Worm (Caenorhabditis elegans) whole organism, mixed stage, embryonic: ENCODE data around the gene mdt-27.

ENCODE experiments used
- blmp-1 ChIP-seq: fragments of 150-350 bp; optimal IDR thresholded peaks from 2 replicates; lab custom pipeline; 2014; ENCODE audit warnings: missing biosample characterization, missing genetic modification characterization
- elt-3 ChIP-seq: fragments of 150-350 bp; optimal IDR thresholded peaks from 2 replicates; lab custom pipeline; 2014; ENCODE audit warnings: missing biosample characterization, missing genetic modification characterization
- ham-2 ChIP-seq: fragments of 200-800 bp; sonication (Bioruptor generic); optimal IDR thresholded peaks from 2 replicates; lab custom pipeline; 2018; ENCODE audit warnings: mild to moderate bottlenecking, missing genetic modification characterization, missing compliant biosample characterization
- mep-1 ChIP-seq: fragments of 150-350 bp; optimal IDR thresholded peaks from 2 replicates; lab custom pipeline; 2017; ENCODE audit warnings: missing biosample characterization, missing genetic modification reagents, missing genetic modification characterization, inconsistent platforms
- nhr-237 ChIP-seq: fragments of 150-350 bp; optimal IDR thresholded peaks from 2 replicates; lab custom pipeline; 2014; ENCODE audit warnings: missing biosample characterization, missing genetic modification characterization
- nhr-76 ChIP-seq: sonication (generic microtip); optimal IDR thresholded peaks from 2 replicates; lab custom pipeline; 2017; ENCODE audit warnings: missing biosample characterization, missing genetic modification characterization
- pha-4 ChIP-seq: fragments of 150-350 bp; optimal IDR thresholded peaks from 2 replicates; lab custom pipeline; 2018; ENCODE audit warnings: missing biosample characterization, missing genetic modification reagents, missing genetic modification characterization
- sptf-1 ChIP-seq: sonication (generic microtip); optimal IDR thresholded peaks from 2 replicates; lab custom pipeline; 2017; ENCODE audit warnings: mild to moderate bottlenecking, missing genetic modification characterization, moderate library complexity, missing compliant biosample characterization
- unc-62 ChIP-seq: fragments of 150-350 bp; optimal IDR thresholded peaks from 2 replicates; lab custom pipeline; 2014; ENCODE audit warnings: missing biosample characterization, missing genetic modification reagents, missing genetic modification characterization

DNA sequence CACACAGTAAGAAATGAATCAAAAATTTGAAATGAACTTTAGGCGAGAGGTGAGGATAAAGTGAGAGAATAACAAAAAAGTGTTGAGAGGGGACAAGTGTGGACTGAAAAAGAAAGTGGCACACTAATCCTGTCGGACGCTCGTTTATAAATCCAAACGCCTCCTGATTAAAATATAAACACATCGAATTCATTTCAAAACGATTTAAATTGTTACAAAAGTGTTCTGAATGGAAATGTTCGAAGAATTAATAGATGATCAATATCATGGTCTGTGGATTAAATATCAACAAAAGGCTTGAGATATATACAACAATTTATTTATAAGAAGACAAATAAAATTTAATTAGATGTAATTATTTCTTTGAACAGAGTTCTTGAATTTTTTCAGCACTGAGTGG lies 45.4 kb downstream of the mdt-27 start, which contains the start of gene B0222.11:
- TF ChIP-seq ham-2 (GFP tag; lab: Kevin White, UChicago) = no peak
- no peak for TF ChIP-seq unc-62
- TF ChIP-seq pha-4 (tag; lab: Kevin White, UChicago) = no peak
- no peak for TF ChIP-seq nhr-76
- TF ChIP-seq blmp-1 (tag; lab: Kevin White, UChicago) = no peak
- TF ChIP-seq elt-3 = no peak
- TF ChIP-seq nhr-237 = no peak
- TF ChIP-seq mep-1 (tag; lab: Kevin White, UChicago) = no peak
- no peak for TF ChIP-seq sptf-1 (tag; lab: Kevin White, UChicago)
